Fruit fly (Drosophila melanogaster) whole organism, pupa: Measurements from ENCODE around the gene CG43074.
A peak's percentile ranks its signal among the peaks of the same experiment; 100 is the strongest.

ENCODE experiments used
- CG10348 ChIP-seq: fragments of 200-800 bp; sonication (Bioruptor generic); IDR thresholded peaks from 2 replicates; pipeline ENCODE4 v1.3.6; 2022; ENCODE audit warnings: missing biosample characterization, missing genetic modification characterization
- CG12605 ChIP-seq: fragments of 200-800 bp; sonication (Bioruptor generic); IDR thresholded peaks from 2 replicates; pipeline ENCODE4 v1.3.6; 2022; ENCODE audit warnings: missing biosample characterization, missing genetic modification characterization
- CG13204 ChIP-seq: fragments of 200-800 bp; sonication (Bioruptor generic); optimal IDR thresholded peaks from 2 replicates; lab custom pipeline; 2018; ENCODE audit warnings: missing biosample characterization, mild to moderate bottlenecking, missing genetic modification characterization, moderate library complexity
- CG14655 ChIP-seq: fragments of 200-800 bp; sonication (Bioruptor generic); optimal IDR thresholded peaks from 3 replicates; lab custom pipeline; 2017; ENCODE audit warnings: mild to moderate bottlenecking, missing biosample characterization, missing genetic modification reagents, missing genetic modification characterization
- CG15710 ChIP-seq: fragments of 200-800 bp; sonication (Bioruptor generic); optimal IDR thresholded peaks from 2 replicates; lab custom pipeline; 2018; ENCODE audit warnings: missing biosample characterization, mild to moderate bottlenecking, missing genetic modification characterization, moderate library complexity
- CG17806 ChIP-seq: fragments of 200-800 bp; sonication (Bioruptor generic); optimal IDR thresholded peaks from 2 replicates; lab custom pipeline; 2018; ENCODE audit warnings: missing biosample characterization, mild to moderate bottlenecking, missing genetic modification characterization, moderate library complexity
- CG32121 ChIP-seq: fragments of 200-800 bp; sonication (Bioruptor generic); IDR thresholded peaks from 2 replicates; pipeline ENCODE4 v1.3.6; 2022; ENCODE audit warnings: missing biosample characterization, missing genetic modification characterization
- CG34367 ChIP-seq: fragments of 200-800 bp; sonication (Bioruptor generic); optimal IDR thresholded peaks from 2 replicates; lab custom pipeline; 2018; ENCODE audit warnings: missing biosample characterization, mild to moderate bottlenecking, missing genetic modification characterization
- CG4496 ChIP-seq: fragments of 200-800 bp; sonication (Bioruptor generic); IDR thresholded peaks from 3 replicates; pipeline ENCODE4 v1.3.6; 2022; ENCODE audit warnings: missing biosample characterization, missing genetic modification characterization
- CG8159 ChIP-seq: fragments of 200-800 bp; sonication (Bioruptor generic); optimal IDR thresholded peaks from 3 replicates; lab custom pipeline; 2018; ENCODE audit warnings: missing biosample characterization, mild to moderate bottlenecking, missing genetic modification characterization, moderate library complexity
- CG8301 ChIP-seq: fragments of 200-800 bp; sonication (Bioruptor generic); optimal IDR thresholded peaks from 2 replicates; lab custom pipeline; 2018; ENCODE audit warnings: missing biosample characterization, mild to moderate bottlenecking, missing genetic modification characterization
- D1 ChIP-seq: fragments of 200-800 bp; sonication (Bioruptor generic); optimal IDR thresholded peaks from 2 replicates; lab custom pipeline; 2018; ENCODE audit warnings: missing biosample characterization, mild to moderate bottlenecking, missing genetic modification characterization, moderate library complexity
- EcR ChIP-seq: fragments of 200-800 bp; sonication (Bioruptor generic); optimal IDR thresholded peaks from 3 replicates; lab custom pipeline; 2019; ENCODE audit warnings: missing biosample characterization, missing genetic modification characterization, mild to moderate bottlenecking, moderate library complexity, missing genetic modification reagents
- Ets98B ChIP-seq: fragments of 200-800 bp; sonication (Bioruptor generic); IDR thresholded peaks from 2 replicates; pipeline ENCODE4 v1.3.6; 2022; ENCODE audit warnings: missing biosample characterization, missing genetic modification characterization
- Pif1A ChIP-seq: fragments of 200-800 bp; sonication (Bioruptor generic); optimal IDR thresholded peaks from 3 replicates; lab custom pipeline; 2016; ENCODE audit warnings: missing biosample characterization, missing genetic modification characterization
- Pif1B ChIP-seq: fragments of 200-800 bp; sonication (Bioruptor generic); optimal IDR thresholded peaks from 3 replicates; lab custom pipeline; 2016; ENCODE audit warnings: missing biosample characterization, missing genetic modification characterization
- Snoo ChIP-seq: fragments of 200-800 bp; sonication (Bioruptor generic); optimal IDR thresholded peaks from 3 replicates; lab custom pipeline; 2017; ENCODE audit warnings: missing biosample characterization, mild to moderate bottlenecking, missing genetic modification characterization, inconsistent platforms
- fd96Ca ChIP-seq: fragments of 200-800 bp; sonication (Bioruptor generic); IDR thresholded peaks from 3 replicates; pipeline ENCODE4 v1.3.6; 2022; ENCODE audit warnings: missing biosample characterization, missing genetic modification characterization
- gl ChIP-seq: fragments of 200-800 bp; sonication (Bioruptor generic); optimal IDR thresholded peaks from 2 replicates; lab custom pipeline; 2018; ENCODE audit warnings: missing biosample characterization, mild to moderate bottlenecking, missing genetic modification characterization
- rn ChIP-seq: fragments of 200-800 bp; sonication (Bioruptor generic); IDR thresholded peaks from 2 replicates; pipeline ENCODE4 v1.3.6; 2022; ENCODE audit warnings: missing biosample characterization, missing genetic modification characterization

Gene CG43074

dm6 chr3L:3456009-3456566, 28.4 kb downstream of the CG43074 start:
- TF ChIP-seq CG32121 (GFP tag; lab: Robert Waterston, UW) = no peak
- TF ChIP-seq CG4496 (GFP tag; lab: Robert Waterston, UW) = no peak
- TF ChIP-seq CG8159 (tag; lab: Kevin White, UChicago) = no peak
- TF ChIP-seq Snoo = no peak
- no peak for TF ChIP-seq EcR (GFP tag; lab: Kevin White, UChicago)
- no peak for TF ChIP-seq gl (tag; lab: Kevin White, UChicago)
- no peak for TF ChIP-seq CG8301 (tag; lab: Kevin White, UChicago)
- TF ChIP-seq CG12605 (GFP tag; lab: Robert Waterston, UW) = no peak
- no peak for TF ChIP-seq CG14655 (GFP tag; lab: Kevin White, UChicago)
- no peak for TF ChIP-seq CG34367 (tag; lab: Kevin White, UChicago)
- TF ChIP-seq D1 = no peak
- TF ChIP-seq fd96Ca (GFP tag; lab: Robert Waterston, UW) = no peak
- TF ChIP-seq CG10348 (GFP tag; lab: Robert Waterston, UW) = no peak
- TF ChIP-seq Ets98B (GFP tag; lab: Robert Waterston, UW) = no peak
- TF ChIP-seq CG17806 = no peak

dm6 chr3L:3455555-3455939, 28.9 kb downstream of the CG43074 start:
- TF ChIP-seq gl (tag; lab: Kevin White, UChicago) (no peak), Ets98B (GFP tag; lab: Robert Waterston, UW) (no peak), CG4496 (GFP tag; lab: Robert Waterston, UW) (no peak), rn (no peak), Pif1B (GFP tag; lab: Kevin White, UChicago) (no peak), CG15710 (tag; lab: Kevin White, UChicago) (no peak), Snoo (no peak)

- TF ChIP-seq Pif1A (GFP tag; lab: Kevin White, UChicago) (no peak), CG10348 (GFP tag; lab: Robert Waterston, UW) (no peak), CG34367 (tag; lab: Kevin White, UChicago) (no peak), CG12605 (GFP tag; lab: Robert Waterston, UW) (no peak), rn (no peak), Pif1B (GFP tag; lab: Kevin White, UChicago) (no peak), CG8301 (tag; lab: Kevin White, UChicago) (no peak), gl (tag; lab: Kevin White, UChicago) (no peak)
Observed at dm6 chr3L:3454921-3455554, 29.4 kb downstream of the CG43074 start.

dm6 chr3L:3454430-3454829, 30.0 kb downstream of the CG43074 start:
- TF ChIP-seq gl (tag; lab: Kevin White, UChicago) (no peak), EcR (GFP tag; lab: Kevin White, UChicago) (no peak), CG8301 (tag; lab: Kevin White, UChicago) (no peak), Pif1B (GFP tag; lab: Kevin White, UChicago) (no peak), Ets98B (GFP tag; lab: Robert Waterston, UW) (no peak), Pif1A (GFP tag; lab: Kevin White, UChicago) (no peak), CG13204 (GFP tag; lab: Kevin White, UChicago) (no peak), fd96Ca (GFP tag; lab: Robert Waterston, UW) (no peak), CG10348 (GFP tag; lab: Robert Waterston, UW) (no peak), CG17806 (no peak)

dm6 chr3L:3452684-3453083, 31.8 kb downstream of the CG43074 start:
- TF ChIP-seq CG4496 (GFP tag; lab: Robert Waterston, UW) = 0 out of 3 replicates have a peak, but pooled peaks have one; percentile 4
- no peak for TF ChIP-seq CG14655 (GFP tag; lab: Kevin White, UChicago)
- no peak for TF ChIP-seq Pif1A (GFP tag; lab: Kevin White, UChicago)

- TF ChIP-seq EcR (GFP tag; lab: Kevin White, UChicago) (no peak), CG14655 (GFP tag; lab: Kevin White, UChicago) (no peak), Pif1A (GFP tag; lab: Kevin White, UChicago) (no peak), rn (no peak), Snoo (no peak), CG8301 (tag; lab: Kevin White, UChicago) (no peak), CG12605 (GFP tag; lab: Robert Waterston, UW) (no peak), Pif1B (GFP tag; lab: Kevin White, UChicago) (no peak), Ets98B (GFP tag; lab: Robert Waterston, UW) (no peak), gl (tag; lab: Kevin White, UChicago) (no peak), fd96Ca (GFP tag; lab: Robert Waterston, UW) (no peak), CG4496 (GFP tag; lab: Robert Waterston, UW) (no peak), CG8159 (tag; lab: Kevin White, UChicago) (no peak), CG15710 (tag; lab: Kevin White, UChicago) (no peak), CG13204 (GFP tag; lab: Kevin White, UChicago) (no peak), CG32121 (GFP tag; lab: Robert Waterston, UW) (no peak), CG34367 (tag; lab: Kevin White, UChicago) (no peak)
- TF ChIP-seq, all 21 proteins: peak for 0
Observed at dm6 chr3L:3451774-3452173, 32.7 kb downstream of the CG43074 start.
